Worm (Caenorhabditis elegans) whole organism, L3 larva: ENCODE measurements around the gene B0507.8.
"Not testable (repeated sequence)": the region's sequence is repeated elsewhere in the genome, so short reads cannot be mapped to it uniquely, and the experiment has no call there.

Source experiments
- R02D3.7 ChIP-seq: fragments of 150-350 bp; optimal IDR thresholded peaks from 2 replicates; lab custom pipeline; 2014; ENCODE audit warnings: missing biosample characterization, missing genetic modification characterization
- ZK546.5 ChIP-seq: sonication (generic microtip); optimal IDR thresholded peaks from 2 replicates; lab custom pipeline; 2017; ENCODE audit warnings: missing biosample characterization, missing genetic modification characterization
- aly-2 ChIP-seq: fragments of 150-350 bp; optimal IDR thresholded peaks from 2 replicates; lab custom pipeline; 2014; ENCODE audit warnings: missing biosample characterization, missing genetic modification characterization
- ceh-16 ChIP-seq: sonication (generic microtip); optimal IDR thresholded peaks from 2 replicates; lab custom pipeline; 2017; ENCODE audit warnings: missing biosample characterization, missing genetic modification characterization
- ceh-28 ChIP-seq: fragments of 150-350 bp; optimal IDR thresholded peaks from 2 replicates; lab custom pipeline; 2014; ENCODE audit warnings: missing biosample characterization, missing genetic modification reagents, missing genetic modification characterization
- ceh-9 ChIP-seq: sonication (generic microtip); optimal IDR thresholded peaks from 2 replicates; lab custom pipeline; 2018; ENCODE audit warnings: missing biosample characterization, missing genetic modification characterization
- egl-27 ChIP-seq: sonication (generic microtip); optimal IDR thresholded peaks from 4 replicates; lab custom pipeline; 2017; ENCODE audit warnings: missing biosample characterization, missing genetic modification reagents, missing genetic modification characterization
- egl-5 ChIP-seq: fragments of 150-350 bp; optimal IDR thresholded peaks from 2 replicates; lab custom pipeline; 2017; ENCODE audit warnings: missing biosample characterization, missing genetic modification reagents, missing genetic modification characterization, inconsistent platforms
- elt-1 ChIP-seq: fragments of 150-350 bp; optimal IDR thresholded peaks from 2 replicates; lab custom pipeline; 2014; ENCODE audit warnings: missing biosample characterization, missing genetic modification characterization
- elt-3 ChIP-seq, 3 experiments: fragments of 150-350 bp in 1 of 3; sonication (generic microtip) in 2 of 3; optimal IDR thresholded peaks; 2 replicates in 2 of 3; 4 replicates in 1 of 3; lab custom pipeline; 2014 to 2017; ENCODE audit warnings: missing biosample characterization in 3 of 3, missing genetic modification characterization in 3 of 3
- fkh-10 ChIP-seq: sonication (generic microtip); optimal IDR thresholded peaks from 2 replicates; lab custom pipeline; 2017; ENCODE audit warnings: missing biosample characterization, missing genetic modification reagents, missing genetic modification characterization
- fkh-2 ChIP-seq: fragments of 150-350 bp; optimal IDR thresholded peaks from 2 replicates; lab custom pipeline; 2014; ENCODE audit warnings: missing biosample characterization, missing genetic modification reagents, missing genetic modification characterization
- hmg-11 ChIP-seq: sonication (generic microtip); optimal IDR thresholded peaks from 2 replicates; lab custom pipeline; 2016; ENCODE audit warnings: missing genetic modification characterization, missing compliant biosample characterization
- jun-1 ChIP-seq: fragments of 150-350 bp; optimal IDR thresholded peaks from 2 replicates; lab custom pipeline; 2014; ENCODE audit warnings: missing biosample characterization, missing genetic modification reagents, missing genetic modification characterization
- lin-39 ChIP-seq: fragments of 150-350 bp; optimal IDR thresholded peaks from 2 replicates; lab custom pipeline; 2018; ENCODE audit warnings: missing biosample characterization, missing genetic modification reagents, missing genetic modification characterization
- lsy-12 ChIP-seq: sonication (generic microtip); optimal IDR thresholded peaks from 2 replicates; lab custom pipeline; 2016; ENCODE audit warnings: mild to moderate bottlenecking, missing genetic modification characterization, missing compliant biosample characterization
- mdl-1 ChIP-seq: fragments of 150-350 bp; optimal IDR thresholded peaks from 2 replicates; lab custom pipeline; 2014; ENCODE audit warnings: missing biosample characterization, missing genetic modification characterization
- mml-1 ChIP-seq: fragments of 150-350 bp; sonication (generic microtip); optimal IDR thresholded peaks from 3 replicates; lab custom pipeline; 2014; ENCODE audit warnings: missing biosample characterization, missing genetic modification characterization
- nfya-1 ChIP-seq: sonication (generic microtip); optimal IDR thresholded peaks from 2 replicates; lab custom pipeline; 2017; ENCODE audit warnings: missing genetic modification characterization, mild to moderate bottlenecking, missing compliant biosample characterization, antibody characterized with exemption, moderate library complexity; ENCODE audit not compliant: insufficient read depth
- nhr-12 ChIP-seq: fragments of 150-350 bp; optimal IDR thresholded peaks from 2 replicates; lab custom pipeline; 2014; ENCODE audit warnings: missing biosample characterization, missing genetic modification characterization
- nhr-23 ChIP-seq: fragments of 150-350 bp; optimal IDR thresholded peaks from 2 replicates; lab custom pipeline; 2014; ENCODE audit warnings: missing biosample characterization, missing genetic modification reagents, missing genetic modification characterization
- nhr-25 ChIP-seq: sonication (generic microtip); optimal IDR thresholded peaks from 2 replicates; lab custom pipeline; 2017; ENCODE audit warnings: missing biosample characterization, missing genetic modification characterization
- nhr-67 ChIP-seq: fragments of 150-350 bp; optimal IDR thresholded peaks from 2 replicates; lab custom pipeline; 2014; ENCODE audit warnings: missing biosample characterization, missing genetic modification characterization
- nhr-76 ChIP-seq: fragments of 150-350 bp; sonication (generic microtip); optimal IDR thresholded peaks from 5 replicates; lab custom pipeline; 2014; ENCODE audit warnings: missing biosample characterization, missing genetic modification characterization
- pha-4 ChIP-seq: fragments of 150-350 bp; optimal IDR thresholded peaks from 2 replicates; lab custom pipeline; 2014; ENCODE audit warnings: missing biosample characterization, missing genetic modification reagents, missing genetic modification characterization
- pqm-1 ChIP-seq: fragments of 150-350 bp; optimal IDR thresholded peaks from 2 replicates; lab custom pipeline; 2017; ENCODE audit warnings: missing biosample characterization, missing genetic modification characterization, inconsistent platforms
- skn-1 ChIP-seq: fragments of 150-350 bp; optimal IDR thresholded peaks from 2 replicates; lab custom pipeline; 2014; ENCODE audit warnings: missing biosample characterization, missing genetic modification characterization
- unc-39 ChIP-seq: sonication (generic microtip); optimal IDR thresholded peaks from 4 replicates; lab custom pipeline; 2017; ENCODE audit warnings: missing biosample characterization, missing genetic modification characterization
- zag-1 ChIP-seq: fragments of 150-350 bp; optimal IDR thresholded peaks from 2 replicates; lab custom pipeline; 2014; ENCODE audit warnings: missing biosample characterization, missing genetic modification characterization
- ztf-11 ChIP-seq: fragments of 150-350 bp; optimal IDR thresholded peaks from 2 replicates; lab custom pipeline; 2014; ENCODE audit warnings: missing biosample characterization, missing genetic modification characterization

The B0507.8 gene

ce11 chrV:8726228-8726627 is 36.5 kb downstream of the B0507.8 start, which contains the start of gene droe-8:
Gene droe-8, plus strand, starts transcription at chrV:8726528.
- TF ChIP-seq hmg-11, unc-39, fkh-2 (tag; lab: Kevin White, UChicago): not testable (repeated sequence)

- TF ChIP-seq ceh-16, mdl-1, nhr-23 (tag; lab: Kevin White, UChicago): not testable (repeated sequence)
Measured at ce11 chrV:8722160-8722559, 40.6 kb downstream of the B0507.8 start, which contains the start of gene ZC196.8. Gene ZC196.8, minus strand, starts transcription at chrV:8722260.

- TF ChIP-seq lsy-12 (no peak), nhr-76 (tag; lab: Kevin White, UChicago) (no peak), pha-4 (tag; lab: Kevin White, UChicago) (no peak), fkh-2 (tag; lab: Kevin White, UChicago) (no peak), ztf-11 (tag; lab: Kevin White, UChicago) (no peak), ZK546.5 (no peak), egl-27 (tag; lab: Kevin White, UChicago) (no peak), nhr-67 (tag; lab: Kevin White, UChicago) (no peak), mml-1 (tag; lab: Kevin White, UChicago) (no peak), aly-2 (no peak), nhr-12 (tag; lab: Kevin White, UChicago) (no peak), nfya-1 (tag; lab: Kevin White, UChicago) (no peak)
Measured at ce11 chrV:8718399-8718798, 44.4 kb downstream of the B0507.8 start.

- TF ChIP-seq jun-1 (tag; lab: Kevin White, UChicago) (no peak), nhr-23 (tag; lab: Kevin White, UChicago) (no peak), egl-5 (tag; lab: Kevin White, UChicago) (no peak), nhr-12 (tag; lab: Kevin White, UChicago) (no peak), ceh-9 (tag; lab: Kevin White, UChicago) (no peak), ceh-28 (tag; lab: Kevin White, UChicago) (no peak)
Measured at ce11 chrV:8716175-8716574, 46.6 kb downstream of the B0507.8 start, which contains the start of gene glr-5. Gene glr-5, plus strand, starts transcription at chrV:8716495.

- no peak for TF ChIP-seq zag-1
- no peak for TF ChIP-seq nhr-12 (tag; lab: Kevin White, UChicago)
- TF ChIP-seq fkh-10 (GFP tag; lab: Kevin White, UChicago), result no peak
- no peak for TF ChIP-seq elt-3 (tag; optimal IDR thresholded peaks at IDR 0.05; lab: Kevin White, UChicago)
- no peak for TF ChIP-seq nfya-1 (tag; lab: Kevin White, UChicago)
- TF ChIP-seq pqm-1 (tag; lab: Kevin White, UChicago), result no peak
- no peak for TF ChIP-seq ceh-16 (tag; lab: Kevin White, UChicago)
- TF ChIP-seq nhr-25 (tag; lab: Kevin White, UChicago), result no peak
- TF ChIP-seq skn-1 (tag; lab: Kevin White, UChicago), result no peak
- TF ChIP-seq R02D3.7 (tag; lab: Kevin White, UChicago), result no peak
- TF ChIP-seq elt-1 (tag; lab: Kevin White, UChicago), result no peak
- no peak for TF ChIP-seq lin-39 (tag; lab: Kevin White, UChicago)
- no peak for TF ChIP-seq aly-2
- TF ChIP-seq, all 47 proteins: peak for 0
Measured at ce11 chrV:8711910-8712309, 50.9 kb downstream of the B0507.8 start, which contains the start of gene ZC178.2. Gene ZC178.2, minus strand, starts transcription at chrV:8712010.
